Fruit fly (Drosophila melanogaster) whole organism, wandering third instar larva: ENCODE data around the gene Sgs8.

Source experiments
- GATAd ChIP-seq: sonication (Bioruptor generic); optimal IDR thresholded peaks from 2 replicates; lab custom pipeline; 2016; ENCODE audit warnings: missing biosample characterization, missing genetic modification characterization
- N ChIP-seq: fragments of >200 bp; optimal IDR thresholded peaks from 2 replicates; lab custom pipeline; 2018; ENCODE audit warnings: missing biosample characterization, missing external identifiers, missing genetic modification characterization
- OdsH ChIP-seq: fragments of 200-800 bp; sonication (Bioruptor generic); optimal IDR thresholded peaks from 2 replicates; lab custom pipeline; 2016; ENCODE audit warnings: missing biosample characterization, mild to moderate bottlenecking, missing genetic modification characterization
- dmrt93B ChIP-seq: fragments of 200-800 bp; sonication (Bioruptor generic); optimal IDR thresholded peaks from 2 replicates; lab custom pipeline; 2018; ENCODE audit warnings: missing biosample characterization, mild to moderate bottlenecking, missing genetic modification characterization
- fru ChIP-seq: fragments of 200-800 bp; sonication (Bioruptor generic); optimal IDR thresholded peaks from 3 replicates; lab custom pipeline; 2016; ENCODE audit warnings: missing biosample characterization, mild to moderate bottlenecking, missing genetic modification characterization
- jim ChIP-seq: fragments of 175-275, 200-325 bp; sonication (Bioruptor generic); optimal IDR thresholded peaks from 2 replicates; lab custom pipeline; 2016; ENCODE audit warnings: missing biosample characterization, mild to moderate bottlenecking, missing genetic modification characterization
- pan ChIP-seq: fragments of >200 bp; optimal IDR thresholded peaks from 2 replicates; lab custom pipeline; 2017
- psq ChIP-seq: fragments of 200-800 bp; sonication (Bioruptor generic); optimal IDR thresholded peaks from 3 replicates; lab custom pipeline; 2017; ENCODE audit warnings: missing biosample characterization, mild to moderate bottlenecking, missing genetic modification characterization, moderate library complexity
- rgr ChIP-seq: fragments of 200-800 bp; sonication (Bioruptor generic); optimal IDR thresholded peaks from 3 replicates; lab custom pipeline; 2016; ENCODE audit warnings: missing biosample characterization, mild to moderate bottlenecking, missing genetic modification characterization
- tai ChIP-seq: sonication (Bioruptor generic); optimal IDR thresholded peaks from 2 replicates; lab custom pipeline; 2016; ENCODE audit warnings: missing biosample characterization, missing genetic modification characterization
- usp ChIP-seq: fragments of >200 bp; optimal IDR thresholded peaks from 2 replicates; lab custom pipeline; 2017; ENCODE audit warnings: missing biosample characterization, missing genetic modification characterization
- woc ChIP-seq: sonication (Bioruptor generic); optimal IDR thresholded peaks from 2 replicates; lab custom pipeline; 2016; ENCODE audit warnings: missing biosample characterization, mild to moderate bottlenecking, missing genetic modification characterization

- no peak for TF ChIP-seq tai (GFP tag; lab: Kevin White, UChicago)
- TF ChIP-seq jim (GFP tag; lab: Kevin White, UChicago), result no peak
- TF ChIP-seq pan (lab: Kevin White, UChicago), result no peak
- no peak for TF ChIP-seq GATAd (GFP tag; lab: Kevin White, UChicago)
- no peak for TF ChIP-seq dmrt93B (GFP tag; lab: Kevin White, UChicago)
- TF ChIP-seq psq, result no peak
- no peak for TF ChIP-seq woc
- TF ChIP-seq usp (GFP tag; lab: Kevin White, UChicago), result no peak
- TF ChIP-seq rgr (GFP tag; lab: Kevin White, UChicago), result no peak
- TF ChIP-seq OdsH (GFP tag; lab: Kevin White, UChicago), result no peak
- no peak for TF ChIP-seq N (GFP tag; lab: Kevin White, UChicago)
- TF ChIP-seq fru (GFP tag; lab: Kevin White, UChicago), result no peak
These were observed 48.0 kb upstream of the Sgs8 start for dm6 chr3L:11557209-11557608.
